Fruit fly (Drosophila melanogaster) whole organism, embryonic: Measurements from ENCODE around the gene erm.
A peak's percentile ranks its signal among the peaks of the same experiment; 100 is the strongest.

Experiments used
- Awh ChIP-seq: fragments of 200-800 bp; sonication (Bioruptor generic); IDR thresholded peaks from 2 replicates; pipeline ENCODE4, ENCODE4 v1.3.6; 2022; ENCODE audit warnings: missing biosample characterization, missing genetic modification characterization
- Bgb ChIP-seq: fragments of 200-800 bp; sonication (Bioruptor generic); IDR thresholded peaks from 2 replicates; pipeline ENCODE4 v1.3.6; 2022; ENCODE audit warnings: missing biosample characterization, missing genetic modification characterization; ENCODE audit not compliant: partially characterized antibody
- CG10543 ChIP-seq: fragments of 200-800 bp; sonication (Bioruptor generic); optimal IDR thresholded peaks from 3 replicates; lab custom pipeline; 2017; ENCODE audit warnings: missing biosample characterization, mild to moderate bottlenecking, missing genetic modification characterization, moderate library complexity
- CG11456 ChIP-seq: fragments of 200-800 bp; sonication (Bioruptor generic); IDR thresholded peaks from 3 replicates; pipeline ENCODE4 v1.3.6; 2022; ENCODE audit warnings: missing biosample characterization, missing genetic modification characterization
- CG12071 ChIP-seq: fragments of 200-800 bp; sonication (Bioruptor generic); optimal IDR thresholded peaks from 3 replicates; lab custom pipeline; 2018; ENCODE audit warnings: missing biosample characterization, mild to moderate bottlenecking, missing genetic modification characterization
- CG12769 ChIP-seq: fragments of 200-800 bp; sonication (Bioruptor generic); optimal IDR thresholded peaks from 2 replicates; lab custom pipeline; 2019; ENCODE audit warnings: missing biosample characterization, mild to moderate bottlenecking, missing genetic modification characterization, moderate library complexity
- CG13287 ChIP-seq: fragments of 200-800 bp; sonication (Bioruptor generic); IDR thresholded peaks from 2 replicates; pipeline ENCODE4 v1.3.6; 2022; ENCODE audit warnings: missing biosample characterization, missing genetic modification characterization; ENCODE audit not compliant: partially characterized antibody
- CG13894 ChIP-seq: fragments of 200-800 bp; sonication (Bioruptor generic); optimal IDR thresholded peaks from 3 replicates; lab custom pipeline; 2018; ENCODE audit warnings: missing biosample characterization, mild to moderate bottlenecking, missing genetic modification characterization, moderate library complexity
- CG16813 ChIP-seq: fragments of 200-800 bp; sonication (Bioruptor generic); IDR thresholded peaks from 3 replicates; pipeline ENCODE4 v1.3.6; 2022; ENCODE audit warnings: missing biosample characterization, missing genetic modification characterization; ENCODE audit not compliant: partially characterized antibody
- CG3838 ChIP-seq: fragments of 200-800 bp; sonication (Bioruptor generic); optimal IDR thresholded peaks from 3 replicates; lab custom pipeline; 2016; ENCODE audit warnings: missing biosample characterization, missing genetic modification characterization
- CG43689 ChIP-seq: fragments of 200-800 bp; sonication (Bioruptor generic); IDR thresholded peaks from 2 replicates; pipeline ENCODE4 v1.3.6; 2022; ENCODE audit warnings: missing biosample characterization, missing genetic modification characterization
- CG8290 ChIP-seq, 3 experiments: fragments of 200-800 bp; sonication (Bioruptor generic); optimal IDR thresholded peaks; 2 replicates each; lab custom pipeline; 2016 to 2019; ENCODE audit warnings: missing biosample characterization in 3 of 3, missing genetic modification characterization in 3 of 3, mild to moderate bottlenecking in 2 of 3, moderate library complexity in 1 of 3
- Ets97D ChIP-seq: fragments of 200-800 bp; sonication (Bioruptor generic); optimal IDR thresholded peaks from 3 replicates; lab custom pipeline; 2016; ENCODE audit warnings: missing biosample characterization, missing genetic modification characterization
- Fer2 ChIP-seq: fragments of 200-800 bp; sonication (Bioruptor generic); optimal IDR thresholded peaks from 2 replicates; lab custom pipeline; 2018; ENCODE audit warnings: missing biosample characterization, mild to moderate bottlenecking, missing genetic modification characterization, moderate library complexity
- HLH4C ChIP-seq: fragments of 200-800 bp; sonication (Bioruptor generic); IDR thresholded peaks from 3 replicates; pipeline ENCODE4 v1.3.6; 2022; ENCODE audit warnings: missing biosample characterization, missing genetic modification characterization; ENCODE audit not compliant: partially characterized antibody
- Nf-YA ChIP-seq: fragments of 200-800 bp; sonication (Bioruptor generic); IDR thresholded peaks from 2 replicates; pipeline ENCODE4 v1.3.6; 2022; ENCODE audit warnings: missing biosample characterization, missing genetic modification characterization
- Oaz ChIP-seq: fragments of 200-800 bp; sonication (Bioruptor generic); IDR thresholded peaks from 2 replicates; pipeline ENCODE4 v1.3.6; 2022; ENCODE audit warnings: missing biosample characterization, missing genetic modification characterization
- Sin3A ChIP-seq: fragments of >200 bp; optimal IDR thresholded peaks from 2 replicates; lab custom pipeline; 2018
- Usf ChIP-seq: fragments of 200-800 bp; sonication (Bioruptor generic); optimal IDR thresholded peaks from 2 replicates; lab custom pipeline; 2017; ENCODE audit warnings: missing genotype, missing biosample characterization, missing genetic modification characterization
- Xbp1 ChIP-seq: fragments of 200-800 bp; sonication (Bioruptor generic); optimal IDR thresholded peaks from 3 replicates; lab custom pipeline; 2016; ENCODE audit warnings: missing biosample characterization, mild to moderate bottlenecking, missing genetic modification characterization
- abd-A ChIP-seq: fragments of 200-800 bp; sonication (Bioruptor generic); optimal IDR thresholded peaks from 3 replicates; lab custom pipeline; 2019; ENCODE audit warnings: missing biosample characterization, mild to moderate bottlenecking, missing genetic modification characterization, moderate library complexity
- bowl ChIP-seq: fragments of 200-800 bp; sonication (Bioruptor generic); IDR thresholded peaks from 2 replicates; pipeline ENCODE4 v1.3.6; 2022; ENCODE audit warnings: missing biosample characterization, missing genetic modification characterization
- chinmo ChIP-seq: fragments of 200-800 bp; sonication (Bioruptor generic); IDR thresholded peaks from 4 replicates; pipeline ENCODE4 v1.3.6; 2022; ENCODE audit warnings: missing biosample characterization, missing genetic modification characterization; ENCODE audit not compliant: partially characterized antibody
- dmrt11E ChIP-seq: fragments of 200-800 bp; sonication (Bioruptor generic); optimal IDR thresholded peaks from 3 replicates; lab custom pipeline; 2018; ENCODE audit warnings: missing biosample characterization, mild to moderate bottlenecking, missing genetic modification characterization, moderate library complexity
- gsb-n ChIP-seq: fragments of 200-800 bp; sonication (Bioruptor generic); optimal IDR thresholded peaks from 3 replicates; lab custom pipeline; 2018; ENCODE audit warnings: missing biosample characterization, mild to moderate bottlenecking, missing genetic modification characterization
- hbn ChIP-seq: fragments of 200-800 bp; sonication (Bioruptor generic); IDR thresholded peaks from 2 replicates; pipeline ENCODE4 v1.3.6; 2022; ENCODE audit warnings: missing biosample characterization, missing genetic modification characterization; ENCODE audit not compliant: partially characterized antibody
- her ChIP-seq: fragments of 200-800 bp; sonication (Bioruptor generic); optimal IDR thresholded peaks from 2 replicates; lab custom pipeline; 2016; ENCODE audit warnings: missing biosample characterization, missing genetic modification characterization
- jigr1 ChIP-seq: fragments of 200-800 bp; sonication (Bioruptor generic); IDR thresholded peaks from 3 replicates; pipeline ENCODE4 v1.3.6; 2022; ENCODE audit warnings: missing biosample characterization, missing genetic modification characterization
- knrl ChIP-seq: fragments of 200-800 bp; sonication (Bioruptor generic); IDR thresholded peaks from 3 replicates; pipeline ENCODE4 v1.3.6; 2022; ENCODE audit warnings: missing biosample characterization, missing genetic modification characterization; ENCODE audit not compliant: partially characterized antibody
- lola ChIP-seq, 3 experiments: fragments of >200 bp in 2 of 3; fragments of 200-800 bp in 1 of 3; sonication (Bioruptor generic) in 1 of 3; optimal IDR thresholded peaks; 2 replicates each; lab custom pipeline; 2017 to 2019; ENCODE audit warnings: missing biosample characterization in 3 of 3, missing genetic modification characterization in 3 of 3, mild to moderate bottlenecking in 1 of 3, moderate library complexity in 1 of 3
- row ChIP-seq: fragments of 200-800 bp; sonication (Bioruptor generic); IDR thresholded peaks from 3 replicates; pipeline ENCODE4 v1.3.6; 2022; ENCODE audit warnings: missing biosample characterization, missing genetic modification characterization
- sd ChIP-seq: fragments of 200-800 bp; sonication (Bioruptor generic); optimal IDR thresholded peaks from 3 replicates; lab custom pipeline; 2018; ENCODE audit warnings: missing biosample characterization, mild to moderate bottlenecking, missing genetic modification characterization, moderate library complexity
- sens ChIP-seq: fragments of 200-800 bp; sonication (Bioruptor generic); peaks from one replicate; lab custom pipeline; 2016; ENCODE audit warnings: missing biosample characterization, missing genetic modification characterization
- sob ChIP-seq: fragments of 200-800 bp; sonication (Bioruptor generic); IDR thresholded peaks from 2 replicates; pipeline ENCODE4 v1.3.6; 2022; ENCODE audit warnings: missing biosample characterization, missing genetic modification characterization
- trem ChIP-seq: fragments of 200-800 bp; optimal IDR thresholded peaks from 3 replicates; lab custom pipeline; 2019; ENCODE audit warnings: missing biosample characterization, mild to moderate bottlenecking, missing genetic modification characterization, moderate library complexity
- vvl ChIP-seq: fragments of 200-800 bp; sonication (Bioruptor generic); IDR thresholded peaks from 2 replicates; pipeline ENCODE4 v1.3.6; 2022; ENCODE audit warnings: missing biosample characterization, missing genetic modification characterization

erm gene

dm6 chr2L:1938004-1938403 is 32.2 kb downstream of the erm start (continued):
- no peak for TF ChIP-seq Nf-YA (GFP tag; lab: Robert Waterston, UW)
- TF ChIP-seq Sin3A (lab: Kevin White, UChicago): no peak
- no peak for TF ChIP-seq abd-A (tag; lab: Kevin White, UChicago)
- TF ChIP-seq CG11456 (GFP tag; lab: Robert Waterston, UW): no peak
- TF ChIP-seq dmrt11E (tag; lab: Kevin White, UChicago): no peak
- peak; percentile 43; the same call in 2 of the 3 replicates for TF ChIP-seq HLH4C (GFP tag; lab: Robert Waterston, UW)
- TF ChIP-seq CG16813 (GFP tag; lab: Robert Waterston, UW): peak; percentile 82
- TF ChIP-seq knrl (GFP tag; lab: Robert Waterston, UW): peak; percentile 50; the same call in 2 of the 3 replicates
- no peak for TF ChIP-seq CG43689 (GFP tag; lab: Robert Waterston, UW)
- peak; percentile 56 for TF ChIP-seq sens (GFP tag; lab: Kevin White, UChicago)
- TF ChIP-seq CG3838 (GFP tag; lab: Kevin White, UChicago): no peak
- peak; percentile 74 for TF ChIP-seq Bgb (GFP tag; lab: Robert Waterston, UW)
- TF ChIP-seq sob (GFP tag; lab: Robert Waterston, UW): no peak
- no peak for TF ChIP-seq bowl (GFP tag; lab: Robert Waterston, UW)
- TF ChIP-seq Fer2: no peak
- TF ChIP-seq gsb-n (tag; lab: Kevin White, UChicago): no peak
- TF ChIP-seq lola (GFP tag; optimal IDR thresholded peaks at IDR 0.05; lab: Kevin White, UChicago): no peak
- no peak for TF ChIP-seq her

- peak; percentile 72; the same call in 1 of the 2 replicates for TF ChIP-seq Awh (GFP tag; lab: Robert Waterston, UW)
- TF ChIP-seq CG8290 (GFP tag; optimal IDR thresholded peaks at IDR 0.05; lab: Kevin White, UChicago): no peak
- no peak for TF ChIP-seq CG8290 (tag; optimal IDR thresholded peaks at IDR 0.05; lab: Kevin White, UChicago)
- TF ChIP-seq hbn (GFP tag; lab: Robert Waterston, UW): no peak
- no peak for TF ChIP-seq CG12071 (GFP tag; lab: Kevin White, UChicago)
- peak; percentile 30 for TF ChIP-seq CG10543 (GFP tag; lab: Kevin White, UChicago)
- peak; percentile 22 for TF ChIP-seq CG13894 (tag; lab: Kevin White, UChicago)
- no peak for TF ChIP-seq Usf (GFP tag; lab: Kevin White, UChicago)
- no peak for TF ChIP-seq Ets97D
- TF ChIP-seq sd (tag; lab: Kevin White, UChicago): peak; percentile 93
- TF ChIP-seq sens (GFP tag; lab: Kevin White, UChicago): peak; percentile 25
- TF ChIP-seq jigr1 (GFP tag; lab: Robert Waterston, UW): no peak
- peak; percentile 57 for TF ChIP-seq CG12769 (tag; lab: Kevin White, UChicago)
- peak; percentile 22; the same call in 1 of the 2 replicates for TF ChIP-seq CG13287 (GFP tag; lab: Robert Waterston, UW)
- peak; percentile 19; the same call in 1 of the 3 replicates for TF ChIP-seq row (GFP tag; lab: Robert Waterston, UW)
- peak; percentile 87; the same call in 3 of the 4 replicates for TF ChIP-seq chinmo (GFP tag; lab: Robert Waterston, UW)
- TF ChIP-seq vvl (GFP tag; lab: Robert Waterston, UW): peak; percentile 53; the same call in 1 of the 2 replicates
- TF ChIP-seq trem: no peak
- TF ChIP-seq Oaz (GFP tag; lab: Robert Waterston, UW): no peak
- no peak for TF ChIP-seq Xbp1 (GFP tag; lab: Kevin White, UChicago)
- peak; percentile 75 for TF ChIP-seq gsb-n (tag; lab: Kevin White, UChicago)
- TF ChIP-seq, all 482 proteins: peak for 11
These were observed 39.5 kb downstream of the erm start for dm6 chr2L:1930565-1931201.
